Worm (Caenorhabditis elegans): ENCODE measurements around the gene F21C10.9.

- TF ChIP-seq Y67H2A.10 (GFP tag; conservative IDR thresholded peaks at IDR 0.05) (no peak), K11D2.4 (GFP tag; IDR thresholded peaks at IDR 0.05) (no peak)
Observed at ce11 chrV:9054771-9055170, 43.7 kb downstream of the F21C10.9 start, which contains the start of gene swm-1.

Measured in whole organism, young adult.